Fruit fly (Drosophila melanogaster) whole organism, embryonic: ENCODE results near the gene Sf3b2.

Experiments
- Adf1 ChIP-seq: fragments of 200-800 bp; sonication (Bioruptor generic); IDR thresholded peaks from 2 replicates; pipeline ENCODE4 v1.3.6; 2022; ENCODE audit warnings: missing biosample characterization, missing genetic modification characterization
- Atf6 ChIP-seq: fragments of 200-800 bp; sonication (Bioruptor generic); IDR thresholded peaks from 2 replicates; pipeline ENCODE4 v1.3.6; 2022; ENCODE audit warnings: missing biosample characterization, missing genetic modification characterization
- CG10565 ChIP-seq: fragments of 200-800 bp; sonication (Bioruptor generic); optimal IDR thresholded peaks from 3 replicates; lab custom pipeline; 2016; ENCODE audit warnings: missing biosample characterization, mild to moderate bottlenecking, missing genetic modification characterization
- CG13624 ChIP-seq: fragments of 200-800 bp; sonication (Bioruptor generic); optimal IDR thresholded peaks from 2 replicates; lab custom pipeline; 2016; ENCODE audit warnings: missing biosample characterization, missing genetic modification characterization
- CG14710 ChIP-seq: fragments of 200-800 bp; sonication (Bioruptor generic); optimal IDR thresholded peaks from 3 replicates; lab custom pipeline; 2019; ENCODE audit warnings: missing biosample characterization, mild to moderate bottlenecking, missing genetic modification characterization, moderate library complexity
- CG15011 ChIP-seq: fragments of 200-800 bp; sonication (Bioruptor generic); optimal IDR thresholded peaks from 3 replicates; lab custom pipeline; 2018; ENCODE audit warnings: missing biosample characterization, mild to moderate bottlenecking, missing genetic modification characterization
- CG15269 ChIP-seq: fragments of 200-800 bp; sonication (Bioruptor generic); optimal IDR thresholded peaks from 2 replicates; lab custom pipeline; 2018; ENCODE audit warnings: missing biosample characterization, mild to moderate bottlenecking, missing genetic modification characterization, moderate library complexity
- CG15696 ChIP-seq: fragments of 200-800 bp; sonication (Bioruptor generic); optimal IDR thresholded peaks from 2 replicates; lab custom pipeline; 2019; ENCODE audit warnings: missing biosample characterization, mild to moderate bottlenecking, missing genetic modification characterization, moderate library complexity
- CG18764 ChIP-seq: fragments of 200-800 bp; sonication (Bioruptor generic); optimal IDR thresholded peaks from 3 replicates; lab custom pipeline; 2016; ENCODE audit warnings: missing biosample characterization, missing genetic modification characterization
- CG2712 ChIP-seq: fragments of 200-800 bp; optimal IDR thresholded peaks from 3 replicates; lab custom pipeline; 2019; ENCODE audit warnings: missing biosample characterization, mild to moderate bottlenecking, missing genetic modification characterization, moderate library complexity
- CG33557 ChIP-seq: fragments of 200-800 bp; sonication (Bioruptor generic); optimal IDR thresholded peaks from 2 replicates; lab custom pipeline; 2019; ENCODE audit warnings: missing biosample characterization, mild to moderate bottlenecking, missing genetic modification characterization, moderate library complexity
- CG42726 ChIP-seq: fragments of 200-800 bp; sonication (Bioruptor generic); IDR thresholded peaks from 2 replicates; pipeline ENCODE4 v1.3.6; 2022; ENCODE audit warnings: missing biosample characterization, missing genetic modification characterization; ENCODE audit not compliant: partially characterized antibody
- CG4360 ChIP-seq: fragments of 200-800 bp; sonication (Bioruptor generic); IDR thresholded peaks from 2 replicates; pipeline ENCODE4 v1.3.6; 2022; ENCODE audit warnings: missing biosample characterization, missing genetic modification characterization
- CG6791 ChIP-seq: fragments of 200-800 bp; sonication (Bioruptor generic); IDR thresholded peaks from 3 replicates; pipeline ENCODE4 v1.3.6; 2022; ENCODE audit warnings: missing biosample characterization, missing genetic modification characterization; ENCODE audit not compliant: partially characterized antibody
- CG7556 ChIP-seq: fragments of 200-800 bp; sonication (Bioruptor generic); optimal IDR thresholded peaks from 2 replicates; lab custom pipeline; 2017; ENCODE audit warnings: missing biosample characterization, mild to moderate bottlenecking, missing genetic modification characterization
- CG8478 ChIP-seq: fragments of >200 bp; optimal IDR thresholded peaks from 2 replicates; lab custom pipeline; 2018
- Deaf1 ChIP-seq: fragments of 200-800 bp; optimal IDR thresholded peaks from 3 replicates; lab custom pipeline; 2019; ENCODE audit warnings: missing biosample characterization, mild to moderate bottlenecking, missing genetic modification characterization, moderate library complexity
- Drgx ChIP-seq: fragments of 200-800 bp; sonication (Bioruptor generic); IDR thresholded peaks from 2 replicates; pipeline ENCODE4 v1.3.6; 2022; ENCODE audit warnings: missing biosample characterization, missing genetic modification characterization
- Lpt ChIP-seq: fragments of >200 bp; optimal IDR thresholded peaks from 2 replicates; lab custom pipeline; 2018; ENCODE audit warnings: missing biosample characterization, missing genetic modification characterization
- Mes4 ChIP-seq: fragments of 200-800 bp; sonication (Bioruptor generic); optimal IDR thresholded peaks from 2 replicates; lab custom pipeline; 2016; ENCODE audit warnings: missing biosample characterization, missing genetic modification characterization
- Myb ChIP-seq: fragments of 200-800 bp; sonication (Bioruptor generic); optimal IDR thresholded peaks from 2 replicates; lab custom pipeline; 2016; ENCODE audit warnings: missing biosample characterization, missing genetic modification characterization
- Oaz ChIP-seq: fragments of 200-800 bp; sonication (Bioruptor generic); IDR thresholded peaks from 2 replicates; pipeline ENCODE4 v1.3.6; 2022; ENCODE audit warnings: missing biosample characterization, missing genetic modification characterization
- Oli ChIP-seq: fragments of 200-800 bp; sonication (Bioruptor generic); optimal IDR thresholded peaks from 2 replicates; lab custom pipeline; 2018; ENCODE audit warnings: missing biosample characterization, mild to moderate bottlenecking, missing genetic modification characterization, moderate library complexity
- Pdp1 ChIP-seq, 2 experiments: fragments of 200-800 bp; sonication (Bioruptor generic); optimal IDR thresholded peaks; 3 replicates each; lab custom pipeline; 2016; ENCODE audit warnings: missing biosample characterization in 2 of 2, missing genetic modification characterization in 2 of 2, mild to moderate bottlenecking in 1 of 2, moderate library complexity in 1 of 2
- Rfx ChIP-seq: fragments of 200-800 bp; sonication (Bioruptor generic); IDR thresholded peaks from 2 replicates; pipeline ENCODE4 v1.3.6; 2022; ENCODE audit warnings: missing biosample characterization, missing genetic modification characterization
- Rx ChIP-seq: fragments of 200-800 bp; sonication (Bioruptor generic); IDR thresholded peaks from 2 replicates; pipeline ENCODE4 v1.3.6; 2022; ENCODE audit warnings: missing biosample characterization, missing genetic modification characterization
- Sox100B ChIP-seq: fragments of 200-800 bp; sonication (Bioruptor generic); optimal IDR thresholded peaks from 3 replicates; lab custom pipeline; 2018; ENCODE audit warnings: missing biosample characterization, mild to moderate bottlenecking, missing genetic modification characterization
- Sry-δ ChIP-seq: fragments of 200-800 bp; sonication (Bioruptor generic); optimal IDR thresholded peaks from 2 replicates; lab custom pipeline; 2016; ENCODE audit warnings: missing biosample characterization, missing genetic modification characterization
- Stat92E ChIP-seq, 3 experiments: fragments of >200 bp in 2 of 3; fragments of 200-800 bp in 1 of 3; sonication (Bioruptor generic) in 1 of 3; optimal IDR thresholded peaks; 2 replicates each; lab custom pipeline; 2017 to 2019; ENCODE audit warnings: missing biosample characterization in 3 of 3, missing genetic modification characterization in 3 of 3, mild to moderate bottlenecking in 1 of 3, moderate library complexity in 1 of 3
- Vsx1 ChIP-seq: fragments of 200-800 bp; sonication (Bioruptor generic); optimal IDR thresholded peaks from 2 replicates; lab custom pipeline; 2017; ENCODE audit warnings: missing biosample characterization, mild to moderate bottlenecking, missing genetic modification characterization, missing genetic modification reagents
- btn ChIP-seq: fragments of 200-800 bp; sonication (Bioruptor generic); optimal IDR thresholded peaks from 2 replicates; lab custom pipeline; 2016; ENCODE audit warnings: missing biosample characterization, missing genetic modification characterization
- cad ChIP-seq: fragments of >200 bp; optimal IDR thresholded peaks from 2 replicates; lab custom pipeline; 2017; ENCODE audit warnings: missing biosample characterization, missing genetic modification characterization
- crol ChIP-seq: fragments of 200-800 bp; sonication (Bioruptor generic); IDR thresholded peaks from 2 replicates; pipeline ENCODE4 v1.3.6; 2022; ENCODE audit warnings: missing biosample characterization, missing genetic modification characterization
- crp ChIP-seq, 2 experiments: fragments of 200-800 bp; sonication (Bioruptor generic); optimal IDR thresholded peaks; 2 replicates in 1 of 2; 3 replicates in 1 of 2; lab custom pipeline; 2017; ENCODE audit warnings: missing biosample characterization in 2 of 2, missing genetic modification characterization in 2 of 2, mild to moderate bottlenecking in 1 of 2, moderate library complexity in 1 of 2
- danr ChIP-seq: fragments of 200-800 bp; sonication (Bioruptor generic); IDR thresholded peaks from 2 replicates; pipeline ENCODE4 v1.3.6; 2022; ENCODE audit warnings: missing biosample characterization, missing genetic modification characterization
- ftz-f1 ChIP-seq: fragments of 200-800 bp; sonication (Bioruptor generic); optimal IDR thresholded peaks from 2 replicates; lab custom pipeline; 2016; ENCODE audit warnings: missing biosample characterization, missing genetic modification characterization
- gsb ChIP-seq: fragments of 200-800 bp; sonication (Bioruptor generic); IDR thresholded peaks from 2 replicates; pipeline ENCODE4 v1.3.6; 2022; ENCODE audit warnings: missing biosample characterization, missing genetic modification characterization
- hkb ChIP-seq, 2 experiments: fragments of 200-800 bp in 1 of 2; fragments of >200 bp in 1 of 2; sonication (Bioruptor generic) in 1 of 2; IDR thresholded peaks in 1 of 2; optimal IDR thresholded peaks in 1 of 2; 2 replicates each; pipeline versions ENCODE4 v1.3.6 to Lab custom; 2017 to 2022; ENCODE audit warnings: missing biosample characterization in 1 of 2, missing genetic modification characterization in 1 of 2
- jing ChIP-seq: fragments of 200-800 bp; sonication (Bioruptor generic); optimal IDR thresholded peaks from 2 replicates; lab custom pipeline; 2018; ENCODE audit warnings: missing biosample characterization, mild to moderate bottlenecking, missing genetic modification characterization
- nmo ChIP-seq: fragments of 200-800 bp; sonication (Bioruptor generic); optimal IDR thresholded peaks from 2 replicates; lab custom pipeline; 2018; ENCODE audit warnings: missing biosample characterization, mild to moderate bottlenecking, missing genetic modification characterization, moderate library complexity
- otp ChIP-seq: fragments of 200-800 bp; sonication (Bioruptor generic); IDR thresholded peaks from 3 replicates; pipeline ENCODE4, ENCODE4 v1.3.6; 2022; ENCODE audit warnings: missing biosample characterization, missing genetic modification characterization
- ranshi ChIP-seq: fragments of 200-800 bp; sonication (Bioruptor generic); IDR thresholded peaks from 2 replicates; pipeline ENCODE4 v1.3.6; 2022; ENCODE audit warnings: missing biosample characterization, missing genetic modification characterization
- ro ChIP-seq: fragments of 200-800 bp; sonication (Bioruptor generic); IDR thresholded peaks from 2 replicates; pipeline ENCODE4 v1.3.6; 2022; ENCODE audit warnings: missing biosample characterization, missing genetic modification characterization
- sqz ChIP-seq: fragments of 200-800 bp; sonication (Bioruptor generic); optimal IDR thresholded peaks from 3 replicates; lab custom pipeline; 2018; ENCODE audit warnings: missing biosample characterization, mild to moderate bottlenecking, missing genetic modification characterization
- tio ChIP-seq: fragments of 200-800 bp; sonication (Bioruptor generic); optimal IDR thresholded peaks from 2 replicates; lab custom pipeline; 2017; ENCODE audit warnings: missing biosample characterization, missing genetic modification characterization, inconsistent platforms
- toy ChIP-seq: fragments of 200-800 bp; sonication (Bioruptor generic); IDR thresholded peaks from 2 replicates; pipeline ENCODE4 v1.3.6; 2022; ENCODE audit warnings: missing biosample characterization, missing genetic modification characterization
- unc-4 ChIP-seq: fragments of 200-800 bp; sonication (Bioruptor generic); IDR thresholded peaks from 2 replicates; pipeline ENCODE4 v1.3.6; 2022; ENCODE audit warnings: missing biosample characterization, missing genetic modification characterization; ENCODE audit not compliant: partially characterized antibody
- vnd ChIP-seq: fragments of 200-800 bp; sonication (Bioruptor generic); IDR thresholded peaks from 3 replicates; pipeline ENCODE4 v1.3.6; 2022; ENCODE audit warnings: missing biosample characterization, missing genetic modification characterization; ENCODE audit not compliant: partially characterized antibody
- z ChIP-seq: fragments of 200-800 bp; sonication (Bioruptor generic); IDR thresholded peaks from 3 replicates; pipeline ENCODE4 v1.3.6; 2022; ENCODE audit warnings: missing biosample characterization, missing genetic modification characterization

Sf3b2 gene

DNA sequence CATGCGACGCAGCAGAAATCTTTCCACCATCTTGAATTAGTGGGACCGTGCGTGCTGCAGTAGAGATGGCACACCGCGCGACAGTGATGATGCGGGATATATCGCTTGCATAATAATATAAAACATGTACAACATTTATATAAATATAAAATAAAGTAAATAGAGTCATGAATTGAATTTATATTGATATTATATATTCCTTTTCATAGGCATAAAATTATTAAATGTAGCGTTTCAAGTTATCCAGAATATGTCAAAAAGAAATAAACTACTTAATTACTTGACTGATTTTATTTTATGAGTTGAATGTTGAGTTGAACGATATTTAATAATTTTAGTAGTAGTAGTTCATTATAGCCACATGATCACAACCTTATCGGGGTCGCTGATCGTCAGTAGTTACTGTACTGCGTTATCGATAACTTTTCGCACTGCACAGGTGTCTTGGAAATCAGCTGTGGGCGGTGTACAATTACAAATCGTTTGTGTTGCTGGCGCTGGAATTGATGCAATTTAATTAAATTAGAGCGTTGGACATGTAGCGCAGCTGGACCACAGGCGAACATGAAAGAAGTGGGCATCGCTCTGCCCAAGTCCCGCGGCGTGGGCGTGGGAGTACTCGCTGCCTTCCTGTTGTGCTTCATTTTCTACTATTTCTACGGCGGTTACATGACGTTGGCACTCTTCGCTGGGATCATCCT is 41.1 kb downstream of the Sf3b2 start, which contains the start of the genes Chd1 and Bem46 (continued):
- TF ChIP-seq CG15269 (peak; percentile 87), Vsx1 (GFP tag; lab: Kevin White, UChicago) (no peak), Sry-δ (GFP tag; lab: Kevin White, UChicago) (peak; percentile 54), unc-4 (GFP tag; lab: Robert Waterston, UW) (0 out of 2 replicates have a peak, but pooled peaks have one; percentile 14), Deaf1 (no peak), ftz-f1 (peak; percentile 53), sqz (GFP tag; lab: Kevin White, UChicago) (no peak), Sox100B (no peak), btn (GFP tag; lab: Kevin White, UChicago) (no peak), Oaz (peak; percentile 67), tio (GFP tag; lab: Kevin White, UChicago) (no peak), jing (GFP tag; lab: Kevin White, UChicago) (no peak), CG42726 (GFP tag; lab: Robert Waterston, UW) (no peak), Pdp1 (GFP tag; optimal IDR thresholded peaks at IDR 0.05; lab: Kevin White, UChicago) (peak; percentile 79 to 82), z (GFP tag; lab: Robert Waterston, UW) (no peak), gsb (GFP tag; lab: Robert Waterston, UW) (peak; percentile 42; the same call in 1 of the 2 replicates), CG15011 (GFP tag; lab: Kevin White, UChicago) (no peak), cad (GFP tag; lab: Kevin White, UChicago) (no peak), CG2712 (tag; lab: Kevin White, UChicago) (peak; percentile 92), CG15696 (peak; percentile 79), ranshi (peak; percentile 83; the same call in 1 of the 2 replicates), CG4360 (GFP tag; lab: Robert Waterston, UW) (0 out of 2 replicates have a peak, but pooled peaks have one; percentile 36), Rfx (GFP tag; lab: Robert Waterston, UW) (peak; percentile 84), ro (GFP tag; lab: Robert Waterston, UW) (peak; percentile 74), crol (peak; percentile 33; the same call in 1 of the 2 replicates), CG33557 (peak; percentile 73), CG10565 (peak; percentile 19), Myb (GFP tag; lab: Kevin White, UChicago) (peak; percentile 35), vnd (GFP tag; lab: Robert Waterston, UW) (no peak), hkb (optimal IDR thresholded peaks at IDR 0.05; lab: Kevin White, UChicago) (no peak), hkb (GFP tag; IDR thresholded peaks at IDR 0.05; lab: Robert Waterston, UW) (peak; percentile 72), nmo (peak; percentile 92), Mes4 (no peak), toy (GFP tag; lab: Robert Waterston, UW) (no peak), CG18764 (GFP tag; lab: Kevin White, UChicago) (peak; percentile 75), Stat92E (GFP tag; optimal IDR thresholded peaks at IDR 0.05; lab: Kevin White, UChicago) (no peak), Adf1 (peak; percentile 40; the same call in 1 of the 2 replicates), CG6791 (GFP tag; lab: Robert Waterston, UW) (peak; percentile 29; the same call in 1 of the 3 replicates), crp (GFP tag; optimal IDR thresholded peaks at IDR 0.05; lab: Kevin White, UChicago) (peak; percentile 64 to 92), Oli (tag; lab: Kevin White, UChicago) (peak; percentile 81), Drgx (GFP tag; lab: Robert Waterston, UW) (peak; percentile 68), otp (GFP tag; lab: Robert Waterston, UW) (peak; percentile 69; the same call in 1 of the 3 replicates), Atf6 (peak; percentile 73), CG14710 (tag; lab: Kevin White, UChicago) (peak; percentile 91), danr (peak; percentile 74; the same call in 1 of the 2 replicates), CG7556 (GFP tag; lab: Kevin White, UChicago) (peak; percentile 88), Rx (GFP tag; lab: Robert Waterston, UW) (peak; percentile 65), CG8478 (lab: Kevin White, UChicago) (no peak), Lpt (no peak), CG13624 (GFP tag; lab: Kevin White, UChicago) (peak; percentile 63)
